Worm (Caenorhabditis elegans) whole organism, young adult: ENCODE data around the gene ceh-22.
A peak's percentile ranks its signal among the peaks of the same experiment; 100 is the strongest.

ENCODE experiments used
- B0019.2 ChIP-seq: fragments of 200-800 bp; sonication (Bioruptor generic); conservative IDR thresholded peaks from 2 replicates; pipeline ENCODE4 v1.3.6; 2022; ENCODE audit warnings: missing genetic modification reagents, missing genetic modification characterization, missing compliant biosample characterization
- B0035.1 ChIP-seq: sonication (generic microtip); optimal IDR thresholded peaks from 2 replicates; lab custom pipeline; 2016; ENCODE audit warnings: missing genetic modification characterization, mild to moderate bottlenecking, missing compliant biosample characterization, missing genotype, missing genetic modification reagents
- F33H1.4 ChIP-seq: fragments of 200-800 bp; sonication (Bioruptor generic); IDR thresholded peaks from 2 replicates; pipeline ENCODE4 v1.3.6; 2022; ENCODE audit warnings: missing genetic modification reagents, missing genetic modification characterization, missing compliant biosample characterization
- F37B4.10 ChIP-seq: fragments of 200-800 bp; sonication (Bioruptor generic); IDR thresholded peaks from 2 replicates; pipeline ENCODE4 v1.3.6; 2022; ENCODE audit warnings: missing genetic modification characterization, missing compliant biosample characterization
- F39B2.1 ChIP-seq: fragments of 200-800 bp; sonication (Bioruptor generic); IDR thresholded peaks from 2 replicates; pipeline ENCODE4 v1.3.6; 2022; ENCODE audit warnings: missing genetic modification reagents, missing genetic modification characterization, missing compliant biosample characterization
- Y53F4B.3 ChIP-seq: fragments of 200-800 bp; sonication (Bioruptor generic); IDR thresholded peaks from 2 replicates; pipeline ENCODE4 v1.3.6; 2022; ENCODE audit warnings: missing genetic modification reagents, missing genetic modification characterization, missing compliant biosample characterization
- Y53G8AR.9 ChIP-seq: fragments of 200-800 bp; sonication (Bioruptor generic); conservative IDR thresholded peaks from 2 replicates; pipeline ENCODE4 v1.3.6; 2022; ENCODE audit warnings: missing genetic modification reagents, missing genetic modification characterization, missing compliant biosample characterization
- Y56A3A.18 ChIP-seq: fragments of 200-800 bp; sonication (Bioruptor generic); IDR thresholded peaks from 2 replicates; pipeline ENCODE4 v1.3.6; 2022; ENCODE audit warnings: missing genetic modification reagents, missing genetic modification characterization, missing compliant biosample characterization
- Y95B8A.8 ChIP-seq: fragments of 200-800 bp; sonication (Bioruptor generic); IDR thresholded peaks from 2 replicates; pipeline ENCODE4 v1.3.6; 2022; ENCODE audit warnings: missing genetic modification reagents, missing genetic modification characterization, missing compliant biosample characterization
- ama-1 ChIP-seq, 3 experiments: fragments of 150-350 bp in 1 of 3; sonication (generic microtip) in 2 of 3; optimal IDR thresholded peaks; 2 replicates each; lab custom pipeline; 2014 to 2018; ENCODE audit warnings: missing biosample characterization in 2 of 3, missing genetic modification characterization in 2 of 3, missing genetic modification reagents in 2 of 3
- bed-2 ChIP-seq: fragments of 200-800 bp; sonication (Bioruptor generic); IDR thresholded peaks from 2 replicates; pipeline ENCODE4 v1.3.6; 2022; ENCODE audit warnings: missing genetic modification reagents, missing genetic modification characterization, missing compliant biosample characterization
- cebp-1 ChIP-seq, 2 experiments: fragments of 200-800 bp in 1 of 2; sonication (Bioruptor generic) in 1 of 2; sonication (generic microtip) in 1 of 2; IDR thresholded peaks in 1 of 2; optimal IDR thresholded peaks in 1 of 2; 2 replicates each; pipeline versions ENCODE4 v1.3.6 to Lab custom; 2017 to 2022; ENCODE audit warnings: missing compliant biosample characterization in 2 of 2, missing genetic modification characterization in 2 of 2, mild to moderate bottlenecking in 1 of 2, missing genetic modification reagents in 1 of 2, moderate library complexity in 1 of 2
- ceh-27 ChIP-seq: fragments of 200-800 bp; sonication (Bioruptor generic); optimal IDR thresholded peaks from 2 replicates; lab custom pipeline; 2018; ENCODE audit warnings: mild to moderate bottlenecking, missing genetic modification characterization, moderate library complexity, missing compliant biosample characterization
- ceh-40 ChIP-seq: fragments of 200-800 bp; sonication (Bioruptor generic); IDR thresholded peaks from 2 replicates; pipeline ENCODE4 v1.3.6; 2022; ENCODE audit warnings: missing genetic modification characterization, missing compliant biosample characterization
- ceh-91 ChIP-seq: fragments of 200-800 bp; sonication (Bioruptor generic); IDR thresholded peaks from 2 replicates; pipeline ENCODE4 v1.3.6; 2022; ENCODE audit warnings: missing genetic modification reagents, missing genetic modification characterization, missing compliant biosample characterization
- die-1 ChIP-seq: sonication (generic microtip); optimal IDR thresholded peaks from 2 replicates; lab custom pipeline; 2016; ENCODE audit warnings: missing genotype, mild to moderate bottlenecking, missing genetic modification characterization, missing compliant biosample characterization
- dox-1 ChIP-seq: fragments of 200-800 bp; sonication (Bioruptor generic); IDR thresholded peaks from 2 replicates; pipeline ENCODE4 v1.3.6; 2022; ENCODE audit warnings: missing genetic modification reagents, missing genetic modification characterization, missing compliant biosample characterization
- egrh-3 ChIP-seq: fragments of 200-800 bp; sonication (Bioruptor generic); IDR thresholded peaks from 2 replicates; pipeline ENCODE4 v1.3.6; 2022; ENCODE audit warnings: missing genetic modification reagents, missing genetic modification characterization, missing compliant biosample characterization
- him-1 ChIP-seq: sonication (generic microtip); optimal IDR thresholded peaks from 2 replicates; lab custom pipeline; 2016; ENCODE audit warnings: missing genotype, missing genetic modification reagents, missing genetic modification characterization, missing compliant biosample characterization
- hmg-1.2 ChIP-seq: fragments of 200-800 bp; sonication (Bioruptor generic); IDR thresholded peaks from 2 replicates; pipeline ENCODE4 v1.3.6; 2022; ENCODE audit warnings: missing genetic modification reagents, missing genetic modification characterization, missing compliant biosample characterization
- lin-26 ChIP-seq: fragments of 200-800 bp; sonication (Bioruptor generic); IDR thresholded peaks from 2 replicates; pipeline ENCODE4 v1.3.6; 2022; ENCODE audit warnings: missing genetic modification reagents, missing genetic modification characterization, missing compliant biosample characterization
- lin-35 ChIP-seq, 3 experiments: fragments of 150-350 bp in 2 of 3; sonication (generic microtip) in 1 of 3; optimal IDR thresholded peaks; 2 replicates each; lab custom pipeline; 2014 to 2018; ENCODE audit warnings: missing biosample characterization in 3 of 3, missing genetic modification characterization in 3 of 3, missing genetic modification reagents in 3 of 3
- madf-8 ChIP-seq: fragments of 200-800 bp; sonication (Bioruptor generic); conservative IDR thresholded peaks from 2 replicates; pipeline ENCODE4 v1.3.6; 2022; ENCODE audit warnings: missing genetic modification reagents, missing genetic modification characterization, missing compliant biosample characterization
- nfya-1 ChIP-seq: sonication (generic microtip); optimal IDR thresholded peaks from 2 replicates; lab custom pipeline; 2017; ENCODE audit warnings: antibody characterized with exemption, missing compliant biosample characterization, missing genetic modification characterization, borderline replicate concordance; ENCODE audit not compliant: insufficient read depth
- nfya-2 ChIP-seq: fragments of 200-800 bp; sonication (Bioruptor generic); IDR thresholded peaks from 2 replicates; pipeline ENCODE4 v1.3.6; 2022; ENCODE audit warnings: missing genetic modification reagents, missing genetic modification characterization, missing compliant biosample characterization
- nfyb-1 ChIP-seq: fragments of 200-800 bp; sonication (Bioruptor generic); IDR thresholded peaks from 2 replicates; pipeline ENCODE4 v1.3.6; 2022; ENCODE audit warnings: missing genetic modification reagents, missing genetic modification characterization, missing compliant biosample characterization
- nhr-120 ChIP-seq: fragments of 200-800 bp; sonication (Bioruptor generic); IDR thresholded peaks from 2 replicates; pipeline ENCODE4 v1.3.6; 2022; ENCODE audit warnings: missing genetic modification characterization, missing compliant biosample characterization
- pha-4 ChIP-seq: fragments of 150-350 bp; sonication (generic microtip); optimal IDR thresholded peaks from 2 replicates; lab custom pipeline; 2014; ENCODE audit warnings: missing biosample characterization, missing genetic modification reagents, missing genetic modification characterization
- rcor-1 ChIP-seq: fragments of 200-800 bp; sonication (Bioruptor generic); IDR thresholded peaks from 2 replicates; pipeline ENCODE4 v1.3.6; 2022; ENCODE audit warnings: missing genetic modification reagents, missing genetic modification characterization, missing compliant biosample characterization
- rec-8 ChIP-seq, 2 experiments: sonication (generic microtip); optimal IDR thresholded peaks; 2 replicates each; lab custom pipeline; 2016; ENCODE audit warnings: mild to moderate bottlenecking in 2 of 2, missing genetic modification characterization in 2 of 2, missing genetic modification reagents in 2 of 2, missing genotype in 2 of 2, missing biosample characterization in 1 of 2, missing compliant biosample characterization in 1 of 2, moderate library complexity in 1 of 2
- rpc-1 ChIP-seq, 2 experiments: fragments of 150-350 bp in 1 of 2; sonication (generic microtip) in 1 of 2; optimal IDR thresholded peaks; 2 replicates each; lab custom pipeline; 2014 to 2018; ENCODE audit warnings: missing biosample characterization in 1 of 2, missing genetic modification characterization in 1 of 2, missing genetic modification reagents in 1 of 2, missing genotype in 1 of 2
- sea-2 ChIP-seq: fragments of 200-800 bp; sonication (Bioruptor generic); IDR thresholded peaks from 2 replicates; pipeline ENCODE4 v1.3.6; 2022; ENCODE audit warnings: missing genetic modification characterization, missing compliant biosample characterization
- somi-1 ChIP-seq: fragments of 200-800 bp; sonication (Bioruptor generic); optimal IDR thresholded peaks from 2 replicates; lab custom pipeline; 2018; ENCODE audit warnings: mild to moderate bottlenecking, missing genetic modification characterization, missing compliant biosample characterization
- tbp1 ChIP-seq: fragments of 200-800 bp; sonication (Bioruptor generic); optimal IDR thresholded peaks from 2 replicates; lab custom pipeline; 2018; ENCODE audit warnings: mild to moderate bottlenecking, missing genetic modification characterization, missing compliant biosample characterization
- tbx-9 ChIP-seq: sonication (generic microtip); optimal IDR thresholded peaks from 2 replicates; lab custom pipeline; 2016; ENCODE audit warnings: borderline replicate concordance, missing genetic modification characterization, inconsistent platforms, missing compliant biosample characterization
- unc-62 ChIP-seq: fragments of 150-350 bp; optimal IDR thresholded peaks from 2 replicates; lab custom pipeline; 2014; ENCODE audit warnings: missing biosample characterization, missing genetic modification reagents, missing genetic modification characterization
- zfh-2 ChIP-seq: fragments of 200-800 bp; sonication (Bioruptor generic); conservative IDR thresholded peaks from 2 replicates; pipeline ENCODE4 v1.3.6; 2022; ENCODE audit warnings: missing genetic modification reagents, missing genetic modification characterization, missing compliant biosample characterization
- ztf-26 ChIP-seq: sonication (generic microtip); optimal IDR thresholded peaks from 2 replicates; lab custom pipeline; 2017; ENCODE audit warnings: missing genetic modification characterization, missing compliant biosample characterization
- ztf-28 ChIP-seq: fragments of 200-800 bp; sonication (Bioruptor generic); IDR thresholded peaks from 2 replicates; pipeline ENCODE4 v1.3.6; 2022; ENCODE audit warnings: missing genetic modification reagents, missing genetic modification characterization, missing compliant biosample characterization

ceh-22 gene

ce11 chrV:10716865-10717713 is 45.4 kb downstream of the ceh-22 start:
- TF ChIP-seq lin-26 (GFP tag; lab: Robert Waterston, UW): peak; percentile 45; the same call in 1 of the 2 replicates
- TF ChIP-seq egrh-3: peak; percentile 70; the same call in 1 of the 2 replicates
- TF ChIP-seq lin-35 (GFP tag; optimal IDR thresholded peaks at IDR 0.05; lab: Kevin White, UChicago): no peak
- 0 out of 2 replicates have a peak, but pooled peaks have one; percentile 19 for TF ChIP-seq Y53G8AR.9
- peak; percentile 36; the same call in 1 of the 2 replicates for TF ChIP-seq dox-1 (GFP tag; lab: Robert Waterston, UW)
- TF ChIP-seq unc-62: no peak
- peak; percentile 47 for TF ChIP-seq ztf-26
- no peak for TF ChIP-seq B0019.2 (GFP tag; lab: Robert Waterston, UW)
- peak; percentile 82 for TF ChIP-seq zfh-2 (GFP tag; lab: Robert Waterston, UW)
- TF ChIP-seq Y95B8A.8 (GFP tag; lab: Robert Waterston, UW): 0 out of 2 replicates have a peak, but pooled peaks have one; percentile 42
- TF ChIP-seq nfyb-1 (GFP tag; lab: Robert Waterston, UW): 0 out of 2 replicates have a peak, but pooled peaks have one; percentile 8
- TF ChIP-seq hmg-1.2 (GFP tag; lab: Robert Waterston, UW): 0 out of 2 replicates have a peak, but pooled peaks have one; percentile 12
- TF ChIP-seq cebp-1 (GFP tag; IDR thresholded peaks at IDR 0.05; lab: Robert Waterston, UW): no peak; the same call in 1 of the 2 replicates
- peak; percentile 32 for TF ChIP-seq cebp-1 (tag; optimal IDR thresholded peaks at IDR 0.05; lab: Kevin White, UChicago)
- peak; percentile 16 for TF ChIP-seq somi-1
- no peak for TF ChIP-seq pha-4 (tag; lab: Kevin White, UChicago)
- TF ChIP-seq, all 124 proteins: peak for 11

- TF ChIP-seq nhr-120 (GFP tag; lab: Robert Waterston, UW) (no peak), tbx-9 (tag; lab: Kevin White, UChicago) (no peak), die-1 (tag; lab: Kevin White, UChicago) (no peak), somi-1 (no peak), rpc-1 (optimal IDR thresholded peaks at IDR 0.05; lab: Kevin White, UChicago) (no peak), rpc-1 (tag; optimal IDR thresholded peaks at IDR 0.05; lab: Kevin White, UChicago) (no peak), Y53F4B.3 (GFP tag; lab: Robert Waterston, UW) (no peak), ztf-28 (GFP tag; lab: Robert Waterston, UW) (no peak), ceh-27 (GFP tag; lab: Kevin White, UChicago) (no peak), dox-1 (GFP tag; lab: Robert Waterston, UW) (no peak)
Observed at ce11 chrV:10718037-10718436, 46.3 kb downstream of the ceh-22 start.

- no peak for TF ChIP-seq nfya-1 (tag; lab: Kevin White, UChicago)
- no peak for TF ChIP-seq sea-2 (GFP tag; lab: Robert Waterston, UW)
- peak; percentile 49 for TF ChIP-seq somi-1
- TF ChIP-seq F39B2.1 (GFP tag; lab: Robert Waterston, UW): no peak
- TF ChIP-seq F33H1.4 (GFP tag; lab: Robert Waterston, UW): no peak
- TF ChIP-seq F37B4.10: no peak
- no peak for TF ChIP-seq tbp1
- TF ChIP-seq rec-8 (tag; optimal IDR thresholded peaks at IDR 0.05; lab: Kevin White, UChicago): no peak
- TF ChIP-seq nfya-2 (GFP tag; lab: Robert Waterston, UW): no peak
- no peak for TF ChIP-seq ceh-91 (GFP tag; lab: Robert Waterston, UW)
- TF ChIP-seq cebp-1 (GFP tag; IDR thresholded peaks at IDR 0.05; lab: Robert Waterston, UW): no peak
- peak; percentile 29 for TF ChIP-seq cebp-1 (tag; optimal IDR thresholded peaks at IDR 0.05; lab: Kevin White, UChicago)
- no peak for TF ChIP-seq ceh-40 (GFP tag; lab: Robert Waterston, UW)
- no peak for TF ChIP-seq Y56A3A.18
- TF ChIP-seq ama-1 (optimal IDR thresholded peaks at IDR 0.05; lab: Kevin White, UChicago): peak; percentile 38
- no peak for TF ChIP-seq ama-1 (GFP tag; optimal IDR thresholded peaks at IDR 0.05; lab: Kevin White, UChicago)
- no peak for TF ChIP-seq madf-8
- no peak for TF ChIP-seq lin-26 (GFP tag; lab: Robert Waterston, UW)
- no peak for TF ChIP-seq ceh-27 (GFP tag; lab: Kevin White, UChicago)
- no peak for TF ChIP-seq B0035.1 (tag; lab: Kevin White, UChicago)
- 0 out of 2 replicates have a peak, but pooled peaks have one; percentile 14 for TF ChIP-seq rcor-1
- TF ChIP-seq him-1 (tag; lab: Kevin White, UChicago): no peak
- TF ChIP-seq bed-2: no peak
Observed at ce11 chrV:10719019-10719832, 47.5 kb downstream of the ceh-22 start.
